Worm (Caenorhabditis elegans): ENCODE measurements around the gene daao-1.

daao-1 gene

ce11 chrIV:2599634-2600033 is 14.4 kb upstream of the daao-1 start (continued):
- TF ChIP-seq hlh-13 (GFP tag; optimal IDR thresholded peaks at IDR 0.05): no peak
- TF ChIP-seq C38D4.7 (GFP tag; optimal IDR thresholded peaks at IDR 0.05): no peak
- no peak for TF ChIP-seq fax-1 (tag; optimal IDR thresholded peaks at IDR 0.05)
- peak; percentile 16 for TF ChIP-seq hlh-8 (tag; optimal IDR thresholded peaks at IDR 0.05)
- no peak for TF ChIP-seq nhr-11 (tag; optimal IDR thresholded peaks at IDR 0.05)
- TF ChIP-seq hlh-6 (tag; optimal IDR thresholded peaks at IDR 0.05): no peak
- peak; percentile 83 for TF ChIP-seq nfya-1 (tag; optimal IDR thresholded peaks at IDR 0.05)
- TF ChIP-seq pros-1 (tag; optimal IDR thresholded peaks at IDR 0.05): peak; percentile 16
- TF ChIP-seq ahr-1 (tag; optimal IDR thresholded peaks at IDR 0.05): no peak
- TF ChIP-seq F13H6.1 (tag; optimal IDR thresholded peaks at IDR 0.05): no peak

ce11 chrIV:2600841-2601240 is 13.2 kb upstream of the daao-1 start, which contains the start of gene epg-9:
Gene epg-9, plus strand, starts transcription at chrIV:2601141.
- no peak for TF ChIP-seq tbx-7 (tag; optimal IDR thresholded peaks at IDR 0.05)
- no peak for TF ChIP-seq ceh-22 (tag; optimal IDR thresholded peaks at IDR 0.05)
- no peak for TF ChIP-seq nhr-232 (tag; optimal IDR thresholded peaks at IDR 0.05)

- TF ChIP-seq ets-4 (tag; optimal IDR thresholded peaks at IDR 0.05) (peak; percentile 43), K09A11.1 (tag; optimal IDR thresholded peaks at IDR 0.05; ENCODE audit: insufficient read depth) (peak; percentile 32), Y22D7AL.16 (tag; optimal IDR thresholded peaks at IDR 0.05) (no peak), ahr-1 (tag; optimal IDR thresholded peaks at IDR 0.05) (no peak), C38D4.7 (GFP tag; optimal IDR thresholded peaks at IDR 0.05) (no peak), lim-6 (tag; optimal IDR thresholded peaks at IDR 0.05) (no peak), rnt-1 (tag; optimal IDR thresholded peaks at IDR 0.05) (no peak), hlh-8 (tag; optimal IDR thresholded peaks at IDR 0.05) (no peak), pax-1 (tag; optimal IDR thresholded peaks at IDR 0.05) (peak; percentile 65), ttx-3 (tag; optimal IDR thresholded peaks at IDR 0.05) (no peak), ceh-6 (GFP tag; optimal IDR thresholded peaks at IDR 0.05) (no peak), ceh-30 (tag; optimal IDR thresholded peaks at IDR 0.05) (peak; percentile 30), fkh-10 (GFP tag; optimal IDR thresholded peaks at IDR 0.05) (no peak), unc-55 (GFP tag; optimal IDR thresholded peaks at IDR 0.05) (peak; percentile 95), che-1 (tag; optimal IDR thresholded peaks at IDR 0.05) (no peak), F13H6.1 (tag; optimal IDR thresholded peaks at IDR 0.05) (peak; percentile 41), tbx-2 (tag; optimal IDR thresholded peaks at IDR 0.05) (peak; percentile 68), ceh-34 (tag; optimal IDR thresholded peaks at IDR 0.05) (peak; percentile 43), ceh-18 (tag; optimal IDR thresholded peaks at IDR 0.05) (peak; percentile 80), ztf-16 (tag; optimal IDR thresholded peaks at IDR 0.05) (no peak), ref-2 (tag; optimal IDR thresholded peaks at IDR 0.05) (peak; percentile 57), unc-42 (tag; optimal IDR thresholded peaks at IDR 0.05) (no peak), nhr-11 (tag; optimal IDR thresholded peaks at IDR 0.05) (no peak), elt-2 (tag; optimal IDR thresholded peaks at IDR 0.05) (peak; percentile 69), C08G9.2 (tag; optimal IDR thresholded peaks at IDR 0.05) (no peak), hlh-15 (tag; optimal IDR thresholded peaks at IDR 0.05) (no peak), gmeb-2 (tag; optimal IDR thresholded peaks at IDR 0.05) (no peak), nhr-232 (tag; optimal IDR thresholded peaks at IDR 0.05) (no peak), ceh-2 (tag; optimal IDR thresholded peaks at IDR 0.05) (peak; percentile 23), syd-9 (tag; optimal IDR thresholded peaks at IDR 0.05) (no peak), T23F11.4 (GFP tag; optimal IDR thresholded peaks at IDR 0.05) (no peak), pros-1 (tag; optimal IDR thresholded peaks at IDR 0.05) (peak; percentile 46), fax-1 (tag; optimal IDR thresholded peaks at IDR 0.05) (no peak), pat-9 (tag; optimal IDR thresholded peaks at IDR 0.05) (no peak), dve-1 (tag; optimal IDR thresholded peaks at IDR 0.05) (peak; percentile 60), ceh-31 (tag; optimal IDR thresholded peaks at IDR 0.05) (peak; percentile 70), sdc-2 (tag; optimal IDR thresholded peaks at IDR 0.05) (peak; percentile 31), hlh-13 (GFP tag; optimal IDR thresholded peaks at IDR 0.05) (no peak), nfya-1 (tag; optimal IDR thresholded peaks at IDR 0.05) (peak; percentile 81), mec-3 (tag; optimal IDR thresholded peaks at IDR 0.05; ENCODE audit: borderline replicate concordance) (no peak), eyg-1 (tag; optimal IDR thresholded peaks at IDR 0.05) (no peak), pqm-1 (tag; optimal IDR thresholded peaks at IDR 0.05) (peak; percentile 51), fkh-6 (tag; optimal IDR thresholded peaks at IDR 0.05) (no peak)
Observed at ce11 chrIV:2601988-2602861, 11.8 kb upstream of the daao-1 start.

All from whole organism, late embryonic.